Worm (Caenorhabditis elegans) whole organism, L1 larva: ENCODE data around the gene Y60A3A.21.

ENCODE experiments used
- C04F5.9 ChIP-seq: sonication (generic microtip); optimal IDR thresholded peaks from 2 replicates; lab custom pipeline; 2016; ENCODE audit warnings: missing genetic modification characterization, missing compliant biosample characterization
- C16A3.4 ChIP-seq: fragments of 150-350 bp; optimal IDR thresholded peaks from 2 replicates; lab custom pipeline; 2014; ENCODE audit warnings: missing biosample characterization, missing genetic modification characterization
- C34B4.2 ChIP-seq: sonication (generic microtip); optimal IDR thresholded peaks from 2 replicates; lab custom pipeline; 2017; ENCODE audit warnings: mild to moderate bottlenecking, missing genetic modification characterization, missing compliant biosample characterization
- F16B12.6 ChIP-seq: fragments of 150-350 bp; optimal IDR thresholded peaks from 2 replicates; lab custom pipeline; 2014; ENCODE audit warnings: missing biosample characterization, missing genetic modification characterization
- Y116A8C.19 ChIP-seq: sonication (generic microtip); optimal IDR thresholded peaks from 2 replicates; lab custom pipeline; 2016; ENCODE audit warnings: missing compliant biosample characterization, missing genetic modification characterization, borderline replicate concordance
- aha-1 ChIP-seq: fragments of 150-350 bp; optimal IDR thresholded peaks from 2 replicates; lab custom pipeline; 2014; ENCODE audit warnings: missing biosample characterization, missing genetic modification characterization
- aly-2 ChIP-seq: fragments of 150-350 bp; optimal IDR thresholded peaks from 2 replicates; lab custom pipeline; 2014; ENCODE audit warnings: missing biosample characterization, missing genetic modification characterization
- ama-1 ChIP-seq: fragments of 150-350 bp; optimal IDR thresholded peaks from 2 replicates; lab custom pipeline; 2014
- blmp-1 ChIP-seq: fragments of 150-350 bp; optimal IDR thresholded peaks from 2 replicates; lab custom pipeline; 2014; ENCODE audit warnings: missing biosample characterization, missing genetic modification characterization
- ceh-63 ChIP-seq: fragments of 200-800 bp; sonication (Bioruptor generic); optimal IDR thresholded peaks from 2 replicates; lab custom pipeline; 2018; ENCODE audit warnings: mild to moderate bottlenecking, missing genetic modification characterization, missing compliant biosample characterization
- ceh-88 ChIP-seq: fragments of 200-800 bp; sonication (Bioruptor generic); IDR thresholded peaks from 2 replicates; pipeline ENCODE4 v1.3.6; 2022; ENCODE audit warnings: missing genetic modification characterization, missing compliant biosample characterization
- dsc-1 ChIP-seq: sonication (generic microtip); optimal IDR thresholded peaks from 2 replicates; lab custom pipeline; 2016; ENCODE audit warnings: mild to moderate bottlenecking, missing genetic modification characterization, missing compliant biosample characterization
- efl-3 ChIP-seq: fragments of 200-800 bp; sonication (Bioruptor generic); optimal IDR thresholded peaks from 2 replicates; lab custom pipeline; 2018; ENCODE audit warnings: mild to moderate bottlenecking, missing genetic modification characterization, missing compliant biosample characterization
- egl-27 ChIP-seq, 2 experiments: fragments of 150-350 bp in 1 of 2; sonication (generic microtip); optimal IDR thresholded peaks; 3 replicates each; lab custom pipeline; 2017 to 2018; ENCODE audit warnings: missing biosample characterization in 2 of 2, missing genetic modification characterization in 2 of 2, missing genetic modification reagents in 2 of 2
- elt-3 ChIP-seq, 6 experiments: fragments of 150-350 bp in 1 of 6; sonication (generic microtip); optimal IDR thresholded peaks; 2 replicates each; lab custom pipeline; 2017 to 2018; ENCODE audit warnings: missing biosample characterization in 6 of 6, missing genetic modification characterization in 6 of 6, inconsistent platforms in 1 of 6
- ets-5 ChIP-seq: fragments of 200-800 bp; sonication (Bioruptor generic); IDR thresholded peaks from 2 replicates; pipeline ENCODE4 v1.3.6; 2022; ENCODE audit warnings: missing genetic modification characterization, missing compliant biosample characterization
- fkh-10 ChIP-seq: sonication (generic microtip); optimal IDR thresholded peaks from 2 replicates; lab custom pipeline; 2017; ENCODE audit warnings: missing biosample characterization, missing genetic modification reagents, missing genetic modification characterization
- fkh-8 ChIP-seq: sonication (generic microtip); optimal IDR thresholded peaks from 2 replicates; lab custom pipeline; 2016; ENCODE audit warnings: mild to moderate bottlenecking, missing genetic modification characterization, missing compliant biosample characterization
- hlh-4 ChIP-seq: sonication (generic microtip); optimal IDR thresholded peaks from 2 replicates; lab custom pipeline; 2016; ENCODE audit warnings: mild to moderate bottlenecking, missing genetic modification characterization, missing compliant biosample characterization
- hpl-2 ChIP-seq: fragments of 150-350 bp; optimal IDR thresholded peaks from 2 replicates; lab custom pipeline; 2014; ENCODE audit warnings: missing biosample characterization, missing genetic modification reagents, missing genetic modification characterization
- irx-1 ChIP-seq: sonication (generic microtip); optimal IDR thresholded peaks from 2 replicates; lab custom pipeline; 2016; ENCODE audit warnings: missing genetic modification characterization, missing compliant biosample characterization
- isw-1 ChIP-seq: fragments of 200-800 bp; sonication (Bioruptor generic); IDR thresholded peaks from 2 replicates; pipeline ENCODE4 v1.3.6; 2022; ENCODE audit warnings: missing genetic modification characterization, missing compliant biosample characterization
- jun-1 ChIP-seq: fragments of 150-350 bp; optimal IDR thresholded peaks from 2 replicates; lab custom pipeline; 2014; ENCODE audit warnings: missing biosample characterization, missing genetic modification reagents, missing genetic modification characterization
- lin-14 ChIP-seq: fragments of 200-800 bp; sonication (Bioruptor generic); optimal IDR thresholded peaks from 2 replicates; lab custom pipeline; 2018; ENCODE audit warnings: mild to moderate bottlenecking, missing genetic modification characterization, moderate library complexity, missing compliant biosample characterization
- lir-3 ChIP-seq: sonication (generic microtip); optimal IDR thresholded peaks from 2 replicates; lab custom pipeline; 2016; ENCODE audit warnings: mild to moderate bottlenecking, missing genetic modification characterization, moderate library complexity, missing compliant biosample characterization; ENCODE audit not compliant: poor library complexity
- mab-9 ChIP-seq: fragments of 200-800 bp; sonication (Bioruptor generic); IDR thresholded peaks from 2 replicates; pipeline ENCODE4 v1.3.6; 2022; ENCODE audit warnings: missing genetic modification reagents, missing genetic modification characterization, missing compliant biosample characterization
- mef-2 ChIP-seq: fragments of 150-350 bp; optimal IDR thresholded peaks from 2 replicates; lab custom pipeline; 2014; ENCODE audit warnings: missing biosample characterization, missing genetic modification characterization
- nhr-20 ChIP-seq: sonication (generic microtip); optimal IDR thresholded peaks from 2 replicates; lab custom pipeline; 2016; ENCODE audit warnings: mild to moderate bottlenecking, missing genetic modification characterization, missing compliant biosample characterization
- nhr-237 ChIP-seq: fragments of 150-350 bp; optimal IDR thresholded peaks from 2 replicates; lab custom pipeline; 2014; ENCODE audit warnings: missing biosample characterization, missing genetic modification characterization
- nhr-47 ChIP-seq: sonication (generic microtip); optimal IDR thresholded peaks from 2 replicates; lab custom pipeline; 2016; ENCODE audit warnings: mild to moderate bottlenecking, missing genetic modification characterization, moderate library complexity, missing compliant biosample characterization
- nhr-76 ChIP-seq: sonication (generic microtip); optimal IDR thresholded peaks from 2 replicates; lab custom pipeline; 2017; ENCODE audit warnings: missing biosample characterization, missing genetic modification characterization
- nhr-77 ChIP-seq: fragments of 150-350 bp; optimal IDR thresholded peaks from 2 replicates; lab custom pipeline; 2014; ENCODE audit warnings: missing biosample characterization, missing genetic modification characterization
- nhr-84 ChIP-seq: sonication (generic microtip); optimal IDR thresholded peaks from 2 replicates; lab custom pipeline; 2017; ENCODE audit warnings: missing biosample characterization, missing genetic modification characterization
- nhr-85 ChIP-seq: sonication (generic microtip); peaks from one replicate; lab custom pipeline; 2016; ENCODE audit warnings: missing genetic modification characterization, inconsistent platforms, missing compliant biosample characterization
- nhr-90 ChIP-seq: sonication (generic microtip); optimal IDR thresholded peaks from 2 replicates; lab custom pipeline; 2016; ENCODE audit warnings: mild to moderate bottlenecking, missing genetic modification characterization, missing compliant biosample characterization; ENCODE audit not compliant: poor library complexity
- pag-3 ChIP-seq: sonication (generic microtip); optimal IDR thresholded peaks from 2 replicates; lab custom pipeline; 2017; ENCODE audit warnings: missing genetic modification characterization, mild to moderate bottlenecking, missing compliant biosample characterization, antibody characterized with exemption, borderline replicate concordance; ENCODE audit not compliant: insufficient read depth
- rnt-1 ChIP-seq: sonication (generic microtip); optimal IDR thresholded peaks from 2 replicates; lab custom pipeline; 2016; ENCODE audit warnings: mild to moderate bottlenecking, missing genetic modification characterization, moderate library complexity, missing compliant biosample characterization
- sox-4 ChIP-seq: sonication (generic microtip); optimal IDR thresholded peaks from 2 replicates; lab custom pipeline; 2016; ENCODE audit warnings: missing genetic modification characterization, missing compliant biosample characterization
- sptf-1 ChIP-seq: fragments of 150-350 bp; optimal IDR thresholded peaks from 2 replicates; lab custom pipeline; 2014; ENCODE audit warnings: missing biosample characterization, missing genetic modification characterization
- tlp-1 ChIP-seq: fragments of 150-350 bp; optimal IDR thresholded peaks from 2 replicates; lab custom pipeline; 2014; ENCODE audit warnings: missing biosample characterization, missing genetic modification characterization
- unc-130 ChIP-seq: fragments of 150-350 bp; optimal IDR thresholded peaks from 2 replicates; lab custom pipeline; 2017; ENCODE audit warnings: missing biosample characterization, missing genetic modification characterization, inconsistent platforms
- unc-30 ChIP-seq: sonication (generic microtip); optimal IDR thresholded peaks from 2 replicates; lab custom pipeline; 2017; ENCODE audit warnings: missing biosample characterization, missing genetic modification characterization
- unc-62 ChIP-seq: fragments of 150-350 bp; optimal IDR thresholded peaks from 2 replicates; lab custom pipeline; 2014; ENCODE audit warnings: missing biosample characterization, missing genetic modification reagents, missing genetic modification characterization
- unc-86 ChIP-seq: sonication (generic microtip); optimal IDR thresholded peaks from 2 replicates; lab custom pipeline; 2016; ENCODE audit warnings: missing genetic modification characterization, missing compliant biosample characterization
- unc-98 ChIP-seq: fragments of 200-800 bp; sonication (Bioruptor generic); IDR thresholded peaks from 2 replicates; pipeline ENCODE4 v1.3.6; 2022; ENCODE audit warnings: missing genetic modification characterization, missing compliant biosample characterization
- vab-15 ChIP-seq: sonication (generic microtip); optimal IDR thresholded peaks from 2 replicates; lab custom pipeline; 2017; ENCODE audit warnings: missing genotype, mild to moderate bottlenecking, missing genetic modification characterization, missing compliant biosample characterization
- xbp-1 ChIP-seq: sonication (generic microtip); optimal IDR thresholded peaks from 2 replicates; lab custom pipeline; 2016; ENCODE audit warnings: missing genetic modification characterization, missing compliant biosample characterization
- zag-1 ChIP-seq: fragments of 150-350 bp; optimal IDR thresholded peaks from 2 replicates; lab custom pipeline; 2014; ENCODE audit warnings: missing biosample characterization, missing genetic modification characterization
- ztf-4 ChIP-seq: fragments of 150-350 bp; optimal IDR thresholded peaks from 2 replicates; lab custom pipeline; 2014; ENCODE audit warnings: missing biosample characterization, missing genetic modification characterization

The Y60A3A.21 gene

ce11 chrV:20005724-20006132, 6.0 kb upstream of the Y60A3A.21 start (continued):
- peak in 1 of 2 experiments; percentile 29 for TF ChIP-seq egl-27 (tag; optimal IDR thresholded peaks at IDR 0.05; lab: Kevin White, UChicago)
- peak; percentile 35 for TF ChIP-seq nhr-77
- no peak for TF ChIP-seq ets-5 (GFP tag; lab: Robert Waterston, UW)
- TF ChIP-seq isw-1 (GFP tag; lab: Robert Waterston, UW): peak; percentile 79
- TF ChIP-seq jun-1: peak; percentile 64
- no peak for TF ChIP-seq lir-3 (tag; lab: Kevin White, UChicago)
- TF ChIP-seq aly-2: no peak
- TF ChIP-seq vab-15 (tag; lab: Kevin White, UChicago): no peak
- no peak for TF ChIP-seq sptf-1 (tag; lab: Kevin White, UChicago)
- TF ChIP-seq ceh-88 (GFP tag; lab: Robert Waterston, UW): no peak
- no peak for TF ChIP-seq blmp-1
- TF ChIP-seq nhr-76 (tag; lab: Kevin White, UChicago): no peak
- no peak for TF ChIP-seq unc-98 (GFP tag; lab: Robert Waterston, UW)
- TF ChIP-seq nhr-90 (tag; lab: Kevin White, UChicago): peak; percentile 8
- TF ChIP-seq dsc-1 (tag; lab: Kevin White, UChicago): peak; percentile 77
- TF ChIP-seq nhr-20 (tag; lab: Kevin White, UChicago): peak; percentile 75
- no peak for TF ChIP-seq C34B4.2 (tag; lab: Kevin White, UChicago)
- no peak for TF ChIP-seq nhr-237 (tag; lab: Kevin White, UChicago)
- TF ChIP-seq fkh-8: peak; percentile 78
- peak; percentile 78 for TF ChIP-seq ztf-4 (tag; lab: Kevin White, UChicago)
- TF ChIP-seq ama-1 (lab: Kevin White, UChicago): no peak
- peak; percentile 72 for TF ChIP-seq mab-9 (GFP tag; lab: Robert Waterston, UW)
- no peak for TF ChIP-seq unc-62
- no peak for TF ChIP-seq Y116A8C.19 (tag; lab: Kevin White, UChicago)
- TF ChIP-seq tlp-1 (tag; lab: Kevin White, UChicago): no peak
- TF ChIP-seq nhr-47: peak; percentile 87
- TF ChIP-seq fkh-10 (GFP tag; lab: Kevin White, UChicago): peak; percentile 35
- TF ChIP-seq unc-130 (tag; lab: Kevin White, UChicago): peak; percentile 8
- no peak for TF ChIP-seq efl-3
- no peak for TF ChIP-seq aha-1 (tag; lab: Kevin White, UChicago)
- peak; percentile 93 for TF ChIP-seq unc-86 (tag; lab: Kevin White, UChicago)
- no peak for TF ChIP-seq C04F5.9
- TF ChIP-seq xbp-1: peak; percentile 76
- TF ChIP-seq irx-1 (tag; lab: Kevin White, UChicago): peak; percentile 38
- TF ChIP-seq C16A3.4 (tag; lab: Kevin White, UChicago): peak; percentile 53
- peak; percentile 97 for TF ChIP-seq lin-14
- TF ChIP-seq ceh-63 (GFP tag; lab: Kevin White, UChicago): no peak
- no peak for TF ChIP-seq nhr-84 (tag; lab: Kevin White, UChicago)
- TF ChIP-seq rnt-1 (tag; lab: Kevin White, UChicago): peak; percentile 84
- no peak for TF ChIP-seq hlh-4 (tag; lab: Kevin White, UChicago)
- peak; percentile 71 for TF ChIP-seq nhr-85
- peak; percentile 16 for TF ChIP-seq sox-4
- no peak for TF ChIP-seq pag-3 (tag; lab: Kevin White, UChicago)
- no peak for TF ChIP-seq hpl-2 (GFP tag; lab: Kevin White, UChicago)
- TF ChIP-seq mef-2 (tag; lab: Kevin White, UChicago): peak; percentile 65
- peak; percentile 8 for TF ChIP-seq F16B12.6 (tag; lab: Kevin White, UChicago)
- no peak for TF ChIP-seq zag-1 (tag; lab: Kevin White, UChicago)
- TF ChIP-seq unc-30: no peak
- TF ChIP-seq elt-3 (tag; optimal IDR thresholded peaks at IDR 0.05; lab: Kevin White, UChicago): no peak
